Worm (Caenorhabditis elegans) whole organism, mixed stage, embryonic: ENCODE results near the gene M176.16.

Source experiments
- M03D4.4 ChIP-seq: sonication (generic microtip); optimal IDR thresholded peaks from 2 replicates; lab custom pipeline; 2017; ENCODE audit warnings: mild to moderate bottlenecking, missing genetic modification characterization, missing compliant biosample characterization
- bed-3 ChIP-seq: fragments of 200-800 bp; sonication (Bioruptor generic); optimal IDR thresholded peaks from 3 replicates; lab custom pipeline; 2018; ENCODE audit warnings: mild to moderate bottlenecking, missing genetic modification characterization, moderate library complexity, missing compliant biosample characterization
- blmp-1 ChIP-seq: fragments of 150-350 bp; optimal IDR thresholded peaks from 2 replicates; lab custom pipeline; 2014; ENCODE audit warnings: missing biosample characterization, missing genetic modification characterization
- ceh-39 ChIP-seq: fragments of 150-350 bp; optimal IDR thresholded peaks from 2 replicates; lab custom pipeline; 2014; ENCODE audit warnings: missing biosample characterization, missing genetic modification characterization
- ceh-43 ChIP-seq: fragments of 200-800 bp; sonication (Bioruptor generic); optimal IDR thresholded peaks from 2 replicates; lab custom pipeline; 2018; ENCODE audit warnings: mild to moderate bottlenecking, missing genetic modification characterization, moderate library complexity, missing compliant biosample characterization
- ceh-83 ChIP-seq: fragments of 200-800 bp; sonication (Bioruptor generic); optimal IDR thresholded peaks from 2 replicates; lab custom pipeline; 2018; ENCODE audit warnings: mild to moderate bottlenecking, missing genetic modification characterization, missing compliant biosample characterization
- ces-1 ChIP-seq: fragments of 150-350 bp; optimal IDR thresholded peaks from 2 replicates; lab custom pipeline; 2014; ENCODE audit warnings: missing biosample characterization, missing genetic modification reagents, missing genetic modification characterization
- cnd-1 ChIP-seq: fragments of 200-800 bp; sonication (Bioruptor generic); optimal IDR thresholded peaks from 2 replicates; lab custom pipeline; 2018; ENCODE audit warnings: mild to moderate bottlenecking, missing genetic modification characterization, missing compliant biosample characterization
- drap-1 ChIP-seq: fragments of 200-800 bp; sonication (Bioruptor generic); optimal IDR thresholded peaks from 3 replicates; lab custom pipeline; 2018; ENCODE audit warnings: mild to moderate bottlenecking, missing genetic modification characterization, missing compliant biosample characterization
- elt-1 ChIP-seq: sonication (generic microtip); optimal IDR thresholded peaks from 2 replicates; lab custom pipeline; 2017; ENCODE audit warnings: missing genetic modification characterization, mild to moderate bottlenecking, missing compliant biosample characterization, antibody characterized with exemption, moderate library complexity, borderline replicate concordance; ENCODE audit not compliant: insufficient read depth
- elt-3 ChIP-seq: fragments of 150-350 bp; optimal IDR thresholded peaks from 2 replicates; lab custom pipeline; 2014; ENCODE audit warnings: missing biosample characterization, missing genetic modification characterization
- ham-2 ChIP-seq: fragments of 200-800 bp; sonication (Bioruptor generic); optimal IDR thresholded peaks from 2 replicates; lab custom pipeline; 2018; ENCODE audit warnings: mild to moderate bottlenecking, missing genetic modification characterization, missing compliant biosample characterization
- hlh-1 ChIP-seq: fragments of 150-350 bp; optimal IDR thresholded peaks from 2 replicates; lab custom pipeline; 2014; ENCODE audit warnings: missing biosample characterization, missing genetic modification reagents, missing genetic modification characterization
- lin-13 ChIP-seq: fragments of 150-350 bp; optimal IDR thresholded peaks from 2 replicates; lab custom pipeline; 2014; ENCODE audit warnings: missing biosample characterization, missing genetic modification characterization
- lin-32 ChIP-seq: fragments of 200-800 bp; sonication (Bioruptor generic); optimal IDR thresholded peaks from 2 replicates; lab custom pipeline; 2018; ENCODE audit warnings: mild to moderate bottlenecking, missing genetic modification characterization, missing compliant biosample characterization
- lsy-2 ChIP-seq: fragments of 150-350 bp; optimal IDR thresholded peaks from 2 replicates; lab custom pipeline; 2014; ENCODE audit warnings: missing biosample characterization, missing genetic modification characterization
- mab-5 ChIP-seq: fragments of 150-350 bp; optimal IDR thresholded peaks from 2 replicates; lab custom pipeline; 2014; ENCODE audit warnings: missing biosample characterization, missing genetic modification characterization
- mep-1 ChIP-seq: fragments of 150-350 bp; optimal IDR thresholded peaks from 2 replicates; lab custom pipeline; 2017; ENCODE audit warnings: missing biosample characterization, missing genetic modification reagents, missing genetic modification characterization, inconsistent platforms
- nhr-12 ChIP-seq: fragments of 150-350 bp; optimal IDR thresholded peaks from 2 replicates; lab custom pipeline; 2014; ENCODE audit warnings: missing biosample characterization, missing genetic modification characterization
- nhr-2 ChIP-seq: fragments of 150-350 bp; optimal IDR thresholded peaks from 2 replicates; lab custom pipeline; 2014; ENCODE audit warnings: missing biosample characterization, missing genetic modification characterization
- nhr-237 ChIP-seq: fragments of 150-350 bp; optimal IDR thresholded peaks from 2 replicates; lab custom pipeline; 2014; ENCODE audit warnings: missing biosample characterization, missing genetic modification characterization
- nhr-28 ChIP-seq: fragments of 150-350 bp; optimal IDR thresholded peaks from 2 replicates; lab custom pipeline; 2014; ENCODE audit warnings: missing biosample characterization, missing genetic modification characterization
- nhr-76 ChIP-seq: sonication (generic microtip); optimal IDR thresholded peaks from 2 replicates; lab custom pipeline; 2017; ENCODE audit warnings: missing biosample characterization, missing genetic modification characterization
- pha-4 ChIP-seq: fragments of 150-350 bp; optimal IDR thresholded peaks from 2 replicates; lab custom pipeline; 2018; ENCODE audit warnings: missing biosample characterization, missing genetic modification reagents, missing genetic modification characterization
- sem-2 ChIP-seq: fragments of 200-800 bp; sonication (Bioruptor generic); optimal IDR thresholded peaks from 2 replicates; lab custom pipeline; 2018; ENCODE audit warnings: mild to moderate bottlenecking, missing genetic modification characterization, missing compliant biosample characterization
- snpc-4 ChIP-seq: fragments of 150-350 bp; optimal IDR thresholded peaks from 2 replicates; lab custom pipeline; 2014; ENCODE audit warnings: missing biosample characterization, missing genetic modification characterization
- sptf-1 ChIP-seq: sonication (generic microtip); optimal IDR thresholded peaks from 2 replicates; lab custom pipeline; 2017; ENCODE audit warnings: mild to moderate bottlenecking, missing genetic modification characterization, moderate library complexity, missing compliant biosample characterization
- tbx-8 ChIP-seq: fragments of 200-800 bp; sonication (Bioruptor generic); optimal IDR thresholded peaks from 2 replicates; lab custom pipeline; 2018; ENCODE audit warnings: mild to moderate bottlenecking, missing genetic modification characterization, moderate library complexity, missing compliant biosample characterization
- unc-120 ChIP-seq: sonication (generic microtip); optimal IDR thresholded peaks from 2 replicates; lab custom pipeline; 2017; ENCODE audit warnings: missing genetic modification characterization, missing compliant biosample characterization; ENCODE audit not compliant: poor library complexity, severe bottlenecking
- unc-39 ChIP-seq: fragments of 150-350 bp; optimal IDR thresholded peaks from 2 replicates; lab custom pipeline; 2014; ENCODE audit warnings: missing biosample characterization, missing genetic modification characterization
- unc-62 ChIP-seq: fragments of 150-350 bp; optimal IDR thresholded peaks from 2 replicates; lab custom pipeline; 2014; ENCODE audit warnings: missing biosample characterization, missing genetic modification reagents, missing genetic modification characterization
- zip-8 ChIP-seq: fragments of 150-350 bp; optimal IDR thresholded peaks from 2 replicates; lab custom pipeline; 2014; ENCODE audit warnings: missing biosample characterization, missing genetic modification characterization
- ztf-11 ChIP-seq: fragments of 150-350 bp; optimal IDR thresholded peaks from 2 replicates; lab custom pipeline; 2014; ENCODE audit warnings: missing biosample characterization, missing genetic modification characterization

The M176.16 gene

ce11 chrII:9374807-9375206, 43.5 kb upstream of the M176.16 start, which contains the start of gene C06C3.12:
Gene C06C3.12 (plus strand): TSS chrII:9375107.
- no peak for TF ChIP-seq bed-3 (GFP tag; lab: Kevin White, UChicago)
- no peak for TF ChIP-seq elt-1 (tag; lab: Kevin White, UChicago)
- TF ChIP-seq sptf-1 (tag; lab: Kevin White, UChicago) = no peak
- no peak for TF ChIP-seq lin-32 (GFP tag; lab: Kevin White, UChicago)
- TF ChIP-seq elt-3 (tag; lab: Kevin White, UChicago) = no peak
- no peak for TF ChIP-seq sem-2 (GFP tag; lab: Kevin White, UChicago)
- no peak for TF ChIP-seq nhr-12 (tag; lab: Kevin White, UChicago)
- TF ChIP-seq nhr-2 = no peak
- no peak for TF ChIP-seq unc-120
- TF ChIP-seq ceh-43 (GFP tag; lab: Kevin White, UChicago) = no peak
- no peak for TF ChIP-seq ceh-39 (tag; lab: Kevin White, UChicago)
- no peak for TF ChIP-seq unc-39 (tag; lab: Kevin White, UChicago)
- no peak for TF ChIP-seq snpc-4 (tag; lab: Kevin White, UChicago)
- no peak for TF ChIP-seq ces-1
- no peak for TF ChIP-seq lin-13 (tag; lab: Kevin White, UChicago)
- TF ChIP-seq nhr-28 (tag; lab: Kevin White, UChicago) = no peak
- no peak for TF ChIP-seq zip-8
- TF ChIP-seq, all 35 proteins: peak for 0

- no peak for TF ChIP-seq ceh-39 (tag; lab: Kevin White, UChicago)
- no peak for TF ChIP-seq unc-62
- TF ChIP-seq nhr-76 = no peak
- TF ChIP-seq mep-1 = no peak
- no peak for TF ChIP-seq hlh-1 (tag; lab: Kevin White, UChicago)
- TF ChIP-seq unc-120 = no peak
- TF ChIP-seq ztf-11 (tag; lab: Kevin White, UChicago) = no peak
- no peak for TF ChIP-seq drap-1 (GFP tag; lab: Kevin White, UChicago)
- TF ChIP-seq ces-1 = no peak
- no peak for TF ChIP-seq ham-2 (GFP tag; lab: Kevin White, UChicago)
- TF ChIP-seq M03D4.4 (tag; lab: Kevin White, UChicago) = no peak
These were observed 41.2 kb upstream of the M176.16 start, which contains the start of gene C06C3.10 for ce11 chrII:9377158-9377557. Gene C06C3.10 (minus strand): TSS chrII:9377258.

ce11 chrII:9378174-9378573, 40.1 kb upstream of the M176.16 start:
- TF ChIP-seq unc-120 = no peak
- TF ChIP-seq mep-1 = no peak
- no peak for TF ChIP-seq sptf-1 (tag; lab: Kevin White, UChicago)
- no peak for TF ChIP-seq elt-3 (tag; lab: Kevin White, UChicago)
- no peak for TF ChIP-seq nhr-237 (tag; lab: Kevin White, UChicago)

- TF ChIP-seq unc-120 (no peak), ztf-11 (tag; lab: Kevin White, UChicago) (no peak), cnd-1 (tag; lab: Kevin White, UChicago) (no peak), mab-5 (tag; lab: Kevin White, UChicago) (no peak), nhr-76 (no peak), elt-1 (tag; lab: Kevin White, UChicago) (no peak), lin-13 (tag; lab: Kevin White, UChicago) (no peak), mep-1 (no peak), unc-62 (no peak), elt-3 (tag; lab: Kevin White, UChicago) (no peak), nhr-237 (tag; lab: Kevin White, UChicago) (no peak), blmp-1 (tag; lab: Kevin White, UChicago) (no peak), nhr-28 (tag; lab: Kevin White, UChicago) (no peak), ceh-83 (GFP tag; lab: Kevin White, UChicago) (no peak), pha-4 (no peak)
These were observed 38.5 kb upstream of the M176.16 start, which contains the start of gene srh-48 for ce11 chrII:9379796-9380195. Gene srh-48 (plus strand): TSS chrII:9380096.

- no peak for TF ChIP-seq zip-8
- TF ChIP-seq M03D4.4 (tag; lab: Kevin White, UChicago) = no peak
- TF ChIP-seq unc-62 = no peak
- TF ChIP-seq cnd-1 (tag; lab: Kevin White, UChicago) = no peak
- TF ChIP-seq nhr-2 = no peak
- TF ChIP-seq lsy-2 = no peak
- TF ChIP-seq snpc-4 (tag; lab: Kevin White, UChicago) = no peak
- TF ChIP-seq tbx-8 (GFP tag; lab: Kevin White, UChicago) = no peak
These were observed 33.1 kb upstream of the M176.16 start, which contains the start of gene C06C3.7 for ce11 chrII:9385241-9385640. Gene C06C3.7 (plus strand): TSS chrII:9385541.
